Worm (Caenorhabditis elegans): ENCODE results near the gene best-22.
A peak's percentile ranks its signal among the peaks of the same experiment; 100 is the strongest.

Gene best-22

ce11 chrIV:12379784-12380183, 30.0 kb downstream of the best-22 start, which contains the start of gene thn-1:
thn-1 (plus strand) TSS chrIV:12380084.
- TF ChIP-seq ceh-45 (GFP tag; IDR thresholded peaks at IDR 0.05): no peak
- no peak for TF ChIP-seq zip-5 (tag; optimal IDR thresholded peaks at IDR 0.05)
- TF ChIP-seq ztf-16 (tag; optimal IDR thresholded peaks at IDR 0.05): no peak
- no peak for TF ChIP-seq gmeb-2 (tag; optimal IDR thresholded peaks at IDR 0.05)

- TF ChIP-seq ama-1 (optimal IDR thresholded peaks at IDR 0.05) (no peak), ttx-3 (tag; optimal IDR thresholded peaks at IDR 0.05) (no peak), K02D7.2 (tag; optimal IDR thresholded peaks at IDR 0.05) (no peak), ceh-30 (tag; optimal IDR thresholded peaks at IDR 0.05) (no peak), ceh-34 (tag; optimal IDR thresholded peaks at IDR 0.05) (no peak), elt-4 (tag; optimal IDR thresholded peaks at IDR 0.05) (no peak), ceh-18 (tag; optimal IDR thresholded peaks at IDR 0.05) (no peak), unc-86 (tag; optimal IDR thresholded peaks at IDR 0.05) (no peak), ceh-19 (GFP tag; optimal IDR thresholded peaks at IDR 0.05) (no peak), hlh-15 (tag; optimal IDR thresholded peaks at IDR 0.05) (no peak)
These were observed 33.1 kb downstream of the best-22 start, which contains the start of gene thn-2 for ce11 chrIV:12382864-12383263. thn-2 (plus strand) TSS chrIV:12383170.

DNA sequence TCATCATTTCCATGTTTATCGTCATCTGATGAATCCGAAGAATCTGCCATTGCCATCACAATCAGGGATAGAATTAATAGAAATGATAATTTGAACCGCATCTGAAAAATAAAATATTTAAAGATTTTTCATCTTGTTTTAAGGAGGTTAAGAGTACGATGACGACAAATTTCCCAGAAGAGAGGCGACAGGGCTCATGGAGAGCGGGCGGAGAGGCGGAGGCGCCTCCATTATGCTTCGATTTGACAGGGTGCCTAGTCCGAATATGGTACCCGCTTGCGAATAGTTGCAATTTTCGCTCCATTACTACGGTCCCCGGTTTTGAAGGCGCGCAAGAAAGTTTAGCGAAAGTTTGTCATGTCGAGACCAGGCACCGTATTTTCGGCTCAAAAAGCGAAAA, 35.3 kb downstream of the best-22 start, which contains the start of gene F28D1.6:
TSS of gene F28D1.6 (minus strand) at position 101 of the 400 bp plus-strand sequence.
- TF ChIP-seq ceh-48 (tag; optimal IDR thresholded peaks at IDR 0.05): no peak

DNA sequence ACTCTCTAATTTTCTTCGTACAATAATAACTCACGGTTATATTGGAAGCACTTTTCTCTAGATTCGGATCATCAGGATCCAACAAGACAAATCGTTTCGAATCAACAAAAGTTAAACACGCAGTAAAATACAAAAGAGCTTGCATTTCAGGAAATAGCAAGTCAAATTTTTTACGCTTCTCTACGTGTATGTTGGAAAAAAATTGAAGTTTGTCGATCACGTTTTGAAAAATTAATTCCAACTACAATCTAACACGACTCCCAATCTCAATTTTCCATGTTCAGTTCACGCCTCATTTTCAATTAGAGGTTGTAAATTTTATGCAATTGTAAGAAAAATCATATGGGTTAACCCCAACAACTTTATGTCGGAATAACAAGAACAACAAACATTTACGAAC, 40.2 kb downstream of the best-22 start, which contains the start of gene spe-45:
TSS of gene spe-45 (minus strand) at position 145 of the 400 bp plus-strand sequence.
- TF ChIP-seq K09A11.1 (tag; optimal IDR thresholded peaks at IDR 0.05; ENCODE audit: insufficient read depth) (no peak), ceh-31 (tag; optimal IDR thresholded peaks at IDR 0.05) (no peak), sox-2 (GFP tag; IDR thresholded peaks at IDR 0.05) (no peak), fkh-10 (GFP tag; optimal IDR thresholded peaks at IDR 0.05) (no peak), ceh-34 (tag; optimal IDR thresholded peaks at IDR 0.05) (no peak), eyg-1 (tag; optimal IDR thresholded peaks at IDR 0.05) (no peak), ceh-45 (GFP tag; IDR thresholded peaks at IDR 0.05) (no peak), elt-2 (tag; optimal IDR thresholded peaks at IDR 0.05) (no peak), syd-9 (tag; optimal IDR thresholded peaks at IDR 0.05) (no peak), ref-2 (tag; optimal IDR thresholded peaks at IDR 0.05) (no peak), dve-1 (tag; optimal IDR thresholded peaks at IDR 0.05) (no peak), pha-2 (tag; optimal IDR thresholded peaks at IDR 0.05) (no peak), T23F11.4 (GFP tag; optimal IDR thresholded peaks at IDR 0.05) (no peak), ceh-9 (tag; optimal IDR thresholded peaks at IDR 0.05) (no peak)

DNA sequence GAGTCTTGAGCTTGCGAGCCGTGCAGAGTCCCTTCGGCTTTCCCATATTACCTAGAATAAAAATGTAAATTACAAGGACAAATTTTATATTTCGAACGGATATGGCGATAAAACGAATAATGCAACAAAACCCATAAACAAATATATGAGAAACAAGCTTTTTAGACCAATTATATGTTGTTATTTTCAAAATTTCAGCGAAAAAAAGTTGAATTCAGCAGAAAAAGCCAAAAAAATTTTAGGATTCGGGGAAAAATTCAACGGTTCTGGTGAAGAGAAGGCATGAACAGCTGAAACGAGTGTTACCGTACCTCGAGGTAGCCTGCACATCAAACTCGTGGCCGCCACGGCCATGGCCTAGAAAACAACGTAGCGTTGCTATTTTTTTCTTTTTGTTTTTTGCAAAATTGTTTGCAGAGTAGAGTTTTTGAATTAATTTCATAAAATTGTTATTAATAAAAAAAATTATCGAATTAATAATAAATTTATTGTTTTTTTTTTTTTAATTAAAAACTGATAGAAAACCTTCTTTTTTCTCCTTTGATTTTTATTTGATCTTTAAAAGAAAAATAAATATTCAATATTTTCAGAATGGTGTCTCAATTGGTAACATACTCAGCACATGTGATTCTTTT, 41.4 kb downstream of the best-22 start, which contains the start of the genes rps-23 and dpm-3:
TSS of gene rps-23 (minus strand) at position 51 of the 635 bp plus-strand sequence.
TSS of gene dpm-3 (plus strand) at position 585 of the 635 bp plus-strand sequence.
- TF ChIP-seq eyg-1 (tag; optimal IDR thresholded peaks at IDR 0.05): peak; percentile 19
- TF ChIP-seq npax-4 (tag; optimal IDR thresholded peaks at IDR 0.05): no peak
- TF ChIP-seq tbx-7 (tag; optimal IDR thresholded peaks at IDR 0.05): peak; percentile 64
- TF ChIP-seq zip-5 (tag; optimal IDR thresholded peaks at IDR 0.05): peak; percentile 94
- TF ChIP-seq pqm-1 (tag; optimal IDR thresholded peaks at IDR 0.05): peak; percentile 49
- TF ChIP-seq ztf-16 (tag; optimal IDR thresholded peaks at IDR 0.05): peak; percentile 38
- TF ChIP-seq F13H6.1 (tag; optimal IDR thresholded peaks at IDR 0.05): peak; percentile 37
- peak; percentile 93 for TF ChIP-seq ets-4 (tag; optimal IDR thresholded peaks at IDR 0.05)
- TF ChIP-seq pros-1 (tag; optimal IDR thresholded peaks at IDR 0.05): no peak
- TF ChIP-seq ceh-31 (tag; optimal IDR thresholded peaks at IDR 0.05): peak; percentile 95
- TF ChIP-seq ceh-22 (tag; optimal IDR thresholded peaks at IDR 0.05): no peak
- peak; percentile 69 for TF ChIP-seq pax-1 (tag; optimal IDR thresholded peaks at IDR 0.05)
- TF ChIP-seq nhr-232 (tag; optimal IDR thresholded peaks at IDR 0.05): no peak
- TF ChIP-seq hlh-6 (tag; optimal IDR thresholded peaks at IDR 0.05): peak; percentile 20
- no peak for TF ChIP-seq hlh-15 (tag; optimal IDR thresholded peaks at IDR 0.05)
- peak; percentile 90 for TF ChIP-seq nfya-1 (tag; optimal IDR thresholded peaks at IDR 0.05)
- TF ChIP-seq ceh-14 (tag; optimal IDR thresholded peaks at IDR 0.05): peak; percentile 35
- no peak for TF ChIP-seq gmeb-2 (tag; optimal IDR thresholded peaks at IDR 0.05)
- no peak for TF ChIP-seq syd-9 (tag; optimal IDR thresholded peaks at IDR 0.05)
- TF ChIP-seq unc-3 (GFP tag; conservative IDR thresholded peaks at IDR 0.05): 0 out of 2 replicates have a peak, but pooled peaks have one; percentile 22
- no peak for TF ChIP-seq unc-3 (tag; optimal IDR thresholded peaks at IDR 0.05)
- peak; percentile 58 for TF ChIP-seq Y22D7AL.16 (tag; optimal IDR thresholded peaks at IDR 0.05)
- peak; percentile 13 for TF ChIP-seq ceh-30 (tag; optimal IDR thresholded peaks at IDR 0.05)
- no peak for TF ChIP-seq sox-2 (GFP tag; IDR thresholded peaks at IDR 0.05)
- peak; percentile 67 for TF ChIP-seq ceh-34 (tag; optimal IDR thresholded peaks at IDR 0.05)
- TF ChIP-seq sdc-2 (tag; optimal IDR thresholded peaks at IDR 0.05): peak; percentile 6
- TF ChIP-seq madf-2 (tag; optimal IDR thresholded peaks at IDR 0.05): peak; percentile 72
